Worm (Caenorhabditis elegans): Measurements from ENCODE around the gene feh-1.

ce11 chrIII:2553579-2553978 lies 3.9 kb downstream of the feh-1 start:
- TF ChIP-seq flt-1 (GFP tag; IDR thresholded peaks at IDR 0.05) (no peak), ztf-29 (GFP tag; IDR thresholded peaks at IDR 0.05) (no peak), cog-1 (tag; optimal IDR thresholded peaks at IDR 0.05) (no peak), klf-2 (GFP tag; conservative IDR thresholded peaks at IDR 0.05) (no peak), T22C8.4 (GFP tag; IDR thresholded peaks at IDR 0.05) (no peak)

Data from whole organism, midembryonic.